Worm (Caenorhabditis elegans) whole organism, midembryonic: ENCODE results near the gene mtm-6.

Experiments
- klf-2 ChIP-seq: fragments of 200-800 bp; sonication (Bioruptor generic); conservative IDR thresholded peaks from 2 replicates; pipeline ENCODE4 v1.3.6; 2022; ENCODE audit warnings: missing genetic modification reagents, missing genetic modification characterization, missing compliant biosample characterization
- med-1 ChIP-seq: sonication (generic microtip); optimal IDR thresholded peaks from 2 replicates; lab custom pipeline; 2017; ENCODE audit warnings: missing genetic modification characterization, mild to moderate bottlenecking, missing compliant biosample characterization, antibody characterized with exemption, missing genetic modification reagents; ENCODE audit not compliant: insufficient read depth
- ref-1 ChIP-seq: fragments of 200-800 bp; sonication (Bioruptor generic); conservative IDR thresholded peaks from 2 replicates; pipeline ENCODE4 v1.3.6; 2022; ENCODE audit warnings: missing genetic modification reagents, missing genetic modification characterization, missing compliant biosample characterization
- tab-1 ChIP-seq: fragments of 200-800 bp; sonication (Bioruptor generic); IDR thresholded peaks from 2 replicates; pipeline ENCODE4 v1.3.6; 2022; ENCODE audit warnings: missing genetic modification characterization, missing compliant biosample characterization
- ztf-23 ChIP-seq: fragments of 200-800 bp; sonication (Bioruptor generic); IDR thresholded peaks from 2 replicates; pipeline ENCODE4 v1.3.6; 2022; ENCODE audit warnings: missing genetic modification reagents, missing genetic modification characterization, missing compliant biosample characterization
- ztf-29 ChIP-seq: fragments of 200-800 bp; sonication (Bioruptor generic); IDR thresholded peaks from 2 replicates; pipeline ENCODE4 v1.3.6; 2022; ENCODE audit warnings: missing genetic modification reagents, missing genetic modification characterization, missing compliant biosample characterization

ce11 chrIII:13344538-13345136 is 2.2 kb upstream of the mtm-6 start, which contains the start of gene acaa-2:
- TF ChIP-seq klf-2 (GFP tag; lab: Robert Waterston, UW) (no peak), med-1 (GFP tag; lab: Kevin White, UChicago) (no peak), ztf-29 (no peak), tab-1 (GFP tag; lab: Robert Waterston, UW) (no peak), ztf-23 (GFP tag; lab: Robert Waterston, UW) (no peak), ref-1 (no peak)
